Worm (Caenorhabditis elegans): Measurements from ENCODE around the gene mel-46.

DNA sequence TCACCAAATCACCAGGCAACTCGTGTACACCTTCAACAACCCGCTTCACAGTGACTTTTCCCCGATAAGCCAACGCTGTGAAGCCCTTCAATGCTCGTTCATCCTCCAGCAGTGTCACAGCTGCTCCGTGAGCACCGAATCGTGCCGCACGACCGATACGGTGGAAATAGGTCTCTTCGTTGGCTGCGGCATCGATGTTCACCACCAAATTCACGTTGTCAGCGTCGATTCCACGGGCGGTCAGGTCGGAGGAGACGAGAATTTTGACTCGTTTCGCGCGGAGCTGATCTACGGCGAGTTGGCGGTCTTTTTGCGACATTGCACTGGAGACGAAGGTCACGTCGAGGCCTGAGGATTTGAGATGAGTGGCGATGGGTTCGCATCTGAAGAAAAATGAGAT, 2.6 kb downstream of the mel-46 start:
- TF ChIP-seq him-1 (tag; optimal IDR thresholded peaks at IDR 0.05) (no peak), W03F9.2 (tag; optimal IDR thresholded peaks at IDR 0.05) (no peak), dao-5 (tag; optimal IDR thresholded peaks at IDR 0.05) (no peak)
